Worm (Caenorhabditis elegans) whole organism, midembryonic: Measurements from ENCODE around the gene fbxa-111.
"Not testable (repeated sequence)": the region's sequence is repeated elsewhere in the genome, so short reads cannot be mapped to it uniquely, and the experiment has no call there.

Source experiments
- cog-1 ChIP-seq: sonication (generic microtip); optimal IDR thresholded peaks from 2 replicates; lab custom pipeline; 2016; ENCODE audit warnings: missing genetic modification characterization, missing compliant biosample characterization
- flt-1 ChIP-seq: fragments of 200-800 bp; sonication (Bioruptor generic); IDR thresholded peaks from 2 replicates; pipeline ENCODE4 v1.3.6; 2022; ENCODE audit warnings: missing genetic modification characterization, missing compliant biosample characterization
- med-1 ChIP-seq: sonication (generic microtip); optimal IDR thresholded peaks from 2 replicates; lab custom pipeline; 2017; ENCODE audit warnings: missing genetic modification characterization, mild to moderate bottlenecking, missing compliant biosample characterization, antibody characterized with exemption, missing genetic modification reagents; ENCODE audit not compliant: insufficient read depth

DNA sequence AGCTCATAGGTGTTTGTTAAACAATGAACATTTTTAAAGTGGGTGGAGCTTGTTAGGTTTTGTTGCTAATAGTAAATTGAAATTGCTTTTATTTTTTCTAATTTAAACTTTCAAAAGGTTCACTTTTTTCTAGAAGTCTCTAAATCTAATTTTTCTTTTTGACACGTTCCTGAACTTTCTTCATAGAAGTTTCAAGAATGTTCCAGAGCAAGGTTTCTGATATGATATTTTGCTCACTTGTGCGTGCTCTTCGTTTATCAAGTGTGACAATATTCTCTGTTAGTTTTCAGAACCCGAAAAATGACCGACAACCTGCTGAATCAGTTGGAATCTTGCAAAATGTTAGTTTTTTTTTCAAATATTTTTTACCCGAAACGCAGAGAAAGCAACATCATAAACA lies 10.8 kb downstream of the fbxa-111 start, which contains the start of gene fbxa-148:
- TF ChIP-seq flt-1 (GFP tag; lab: Robert Waterston, UW); med-1; cog-1 (tag; lab: Kevin White, UChicago): not testable (repeated sequence)
